Fruit fly (Drosophila melanogaster) whole organism, pupa: ENCODE results near the gene dati.

ENCODE experiments used
- CG10348 ChIP-seq: fragments of 200-800 bp; sonication (Bioruptor generic); IDR thresholded peaks from 2 replicates; pipeline ENCODE4 v1.3.6; 2022; ENCODE audit warnings: missing biosample characterization, missing genetic modification characterization
- CG13204 ChIP-seq: fragments of 200-800 bp; sonication (Bioruptor generic); optimal IDR thresholded peaks from 2 replicates; lab custom pipeline; 2018; ENCODE audit warnings: missing biosample characterization, mild to moderate bottlenecking, missing genetic modification characterization, moderate library complexity
- CG14655 ChIP-seq: fragments of 200-800 bp; sonication (Bioruptor generic); optimal IDR thresholded peaks from 3 replicates; lab custom pipeline; 2017; ENCODE audit warnings: mild to moderate bottlenecking, missing biosample characterization, missing genetic modification reagents, missing genetic modification characterization
- CG15710 ChIP-seq: fragments of 200-800 bp; sonication (Bioruptor generic); optimal IDR thresholded peaks from 2 replicates; lab custom pipeline; 2018; ENCODE audit warnings: missing biosample characterization, mild to moderate bottlenecking, missing genetic modification characterization, moderate library complexity
- CG34367 ChIP-seq: fragments of 200-800 bp; sonication (Bioruptor generic); optimal IDR thresholded peaks from 2 replicates; lab custom pipeline; 2018; ENCODE audit warnings: missing biosample characterization, mild to moderate bottlenecking, missing genetic modification characterization
- CG4496 ChIP-seq: fragments of 200-800 bp; sonication (Bioruptor generic); IDR thresholded peaks from 3 replicates; pipeline ENCODE4 v1.3.6; 2022; ENCODE audit warnings: missing biosample characterization, missing genetic modification characterization
- CG8301 ChIP-seq: fragments of 200-800 bp; sonication (Bioruptor generic); optimal IDR thresholded peaks from 2 replicates; lab custom pipeline; 2018; ENCODE audit warnings: missing biosample characterization, mild to moderate bottlenecking, missing genetic modification characterization
- EcR ChIP-seq: fragments of 200-800 bp; sonication (Bioruptor generic); optimal IDR thresholded peaks from 3 replicates; lab custom pipeline; 2019; ENCODE audit warnings: missing biosample characterization, missing genetic modification characterization, mild to moderate bottlenecking, moderate library complexity, missing genetic modification reagents
- Ets98B ChIP-seq: fragments of 200-800 bp; sonication (Bioruptor generic); IDR thresholded peaks from 2 replicates; pipeline ENCODE4 v1.3.6; 2022; ENCODE audit warnings: missing biosample characterization, missing genetic modification characterization
- Snoo ChIP-seq: fragments of 200-800 bp; sonication (Bioruptor generic); optimal IDR thresholded peaks from 3 replicates; lab custom pipeline; 2017; ENCODE audit warnings: missing biosample characterization, mild to moderate bottlenecking, missing genetic modification characterization, inconsistent platforms
- gl ChIP-seq: fragments of 200-800 bp; sonication (Bioruptor generic); optimal IDR thresholded peaks from 2 replicates; lab custom pipeline; 2018; ENCODE audit warnings: missing biosample characterization, mild to moderate bottlenecking, missing genetic modification characterization

- TF ChIP-seq CG14655 (GFP tag; lab: Kevin White, UChicago) (no peak), EcR (GFP tag; lab: Kevin White, UChicago) (no peak), Ets98B (GFP tag; lab: Robert Waterston, UW) (no peak; the same call in 1 of the 2 replicates), Snoo (peak; percentile 77), CG34367 (tag; lab: Kevin White, UChicago) (peak; percentile 47), CG8301 (tag; lab: Kevin White, UChicago) (peak; percentile 58), gl (tag; lab: Kevin White, UChicago) (peak; percentile 52), CG15710 (tag; lab: Kevin White, UChicago) (no peak), CG13204 (GFP tag; lab: Kevin White, UChicago) (no peak), CG10348 (GFP tag; lab: Robert Waterston, UW) (no peak), CG4496 (GFP tag; lab: Robert Waterston, UW) (no peak)
These were observed 29.4 kb upstream of the dati start for dm6 chr4:424630-425327.
